Worm (Caenorhabditis elegans) whole organism, L2 larva: ENCODE measurements around the gene srz-100.

Source experiments
- F13H6.1 ChIP-seq: sonication (generic microtip); optimal IDR thresholded peaks from 2 replicates; lab custom pipeline; 2016; ENCODE audit warnings: missing genetic modification characterization, missing compliant biosample characterization
- ZK546.5 ChIP-seq: sonication (generic microtip); optimal IDR thresholded peaks from 2 replicates; lab custom pipeline; 2017; ENCODE audit warnings: missing biosample characterization, missing genetic modification characterization
- aly-2 ChIP-seq: fragments of 150-350 bp; optimal IDR thresholded peaks from 2 replicates; lab custom pipeline; 2014; ENCODE audit warnings: missing biosample characterization, missing genetic modification characterization
- ama-1 ChIP-seq: fragments of 150-350 bp; optimal IDR thresholded peaks from 2 replicates; lab custom pipeline; 2018; ENCODE audit warnings: inconsistent platforms
- blmp-1 ChIP-seq: sonication (generic microtip); optimal IDR thresholded peaks from 2 replicates; lab custom pipeline; 2017; ENCODE audit warnings: missing genetic modification characterization, mild to moderate bottlenecking, missing compliant biosample characterization, antibody characterized with exemption, moderate library complexity; ENCODE audit not compliant: insufficient read depth
- ceh-16 ChIP-seq: fragments of 150-350 bp; optimal IDR thresholded peaks from 2 replicates; lab custom pipeline; 2014; ENCODE audit warnings: missing biosample characterization, missing genetic modification characterization
- ceh-82 ChIP-seq: fragments of 150-350 bp; optimal IDR thresholded peaks from 2 replicates; lab custom pipeline; 2014; ENCODE audit warnings: missing biosample characterization, missing genetic modification characterization
- crh-2 ChIP-seq: sonication (generic microtip); optimal IDR thresholded peaks from 2 replicates; lab custom pipeline; 2017; ENCODE audit warnings: missing biosample characterization, missing genetic modification characterization
- dmd-4 ChIP-seq: sonication (generic microtip); optimal IDR thresholded peaks from 2 replicates; lab custom pipeline; 2017; ENCODE audit warnings: missing biosample characterization, missing genetic modification characterization
- egl-27 ChIP-seq: sonication (generic microtip); optimal IDR thresholded peaks from 3 replicates; lab custom pipeline; 2017; ENCODE audit warnings: missing biosample characterization, missing genetic modification reagents, missing genetic modification characterization
- elt-1 ChIP-seq: fragments of 150-350 bp; optimal IDR thresholded peaks from 2 replicates; lab custom pipeline; 2014; ENCODE audit warnings: missing biosample characterization, missing genetic modification characterization
- elt-3 ChIP-seq: sonication (generic microtip); optimal IDR thresholded peaks from 2 replicates; lab custom pipeline; 2017; ENCODE audit warnings: missing biosample characterization, missing genetic modification characterization
- fos-1 ChIP-seq: fragments of 150-350 bp; optimal IDR thresholded peaks from 2 replicates; lab custom pipeline; 2014; ENCODE audit warnings: missing biosample characterization, missing genetic modification characterization
- gmeb-1 ChIP-seq: fragments of 150-350 bp; optimal IDR thresholded peaks from 2 replicates; lab custom pipeline; 2014; ENCODE audit warnings: missing biosample characterization, missing genetic modification characterization
- lin-11 ChIP-seq: fragments of 150-350 bp; sonication (generic microtip); optimal IDR thresholded peaks from 2 replicates; lab custom pipeline; 2014; ENCODE audit warnings: missing biosample characterization, missing genetic modification characterization, inconsistent platforms, mixed read lengths
- lin-13 ChIP-seq: fragments of 150-350 bp; optimal IDR thresholded peaks from 2 replicates; lab custom pipeline; 2014; ENCODE audit warnings: missing biosample characterization, missing genetic modification reagents, missing genetic modification characterization
- lin-39 ChIP-seq: fragments of 150-350 bp; optimal IDR thresholded peaks from 2 replicates; lab custom pipeline; 2014; ENCODE audit warnings: missing biosample characterization, missing genetic modification reagents, missing genetic modification characterization
- lsy-2 ChIP-seq, 2 experiments: fragments of 150-350 bp in 1 of 2; sonication (generic microtip) in 1 of 2; optimal IDR thresholded peaks; 2 replicates each; lab custom pipeline; 2014 to 2017; ENCODE audit warnings: missing biosample characterization in 2 of 2, missing genetic modification characterization in 2 of 2
- mab-5 ChIP-seq: fragments of 150-350 bp; optimal IDR thresholded peaks from 2 replicates; lab custom pipeline; 2014; ENCODE audit warnings: missing biosample characterization, missing genetic modification characterization
- mbf-1 ChIP-seq: sonication (generic microtip); optimal IDR thresholded peaks from 2 replicates; lab custom pipeline; 2017; ENCODE audit warnings: missing biosample characterization, missing genetic modification characterization
- mdl-1 ChIP-seq, 2 experiments: fragments of 150-350 bp in 1 of 2; sonication (generic microtip) in 1 of 2; optimal IDR thresholded peaks; 2 replicates each; lab custom pipeline; 2017; ENCODE audit warnings: missing biosample characterization in 2 of 2, missing genetic modification characterization in 2 of 2
- nhr-10 ChIP-seq: sonication (generic microtip); optimal IDR thresholded peaks from 2 replicates; lab custom pipeline; 2017; ENCODE audit warnings: missing biosample characterization, missing genetic modification characterization
- nhr-11 ChIP-seq: fragments of 150-350 bp; optimal IDR thresholded peaks from 2 replicates; lab custom pipeline; 2014; ENCODE audit warnings: missing biosample characterization, missing genetic modification characterization
- nhr-12 ChIP-seq: fragments of 150-350 bp; optimal IDR thresholded peaks from 2 replicates; lab custom pipeline; 2014; ENCODE audit warnings: missing biosample characterization, missing genetic modification characterization
- nhr-129 ChIP-seq: fragments of 150-350 bp; optimal IDR thresholded peaks from 2 replicates; lab custom pipeline; 2014; ENCODE audit warnings: missing biosample characterization, missing genetic modification characterization
- nhr-21 ChIP-seq: fragments of 150-350 bp; optimal IDR thresholded peaks from 2 replicates; lab custom pipeline; 2014; ENCODE audit warnings: missing biosample characterization, missing genetic modification characterization
- nhr-23 ChIP-seq: fragments of 150-350 bp; optimal IDR thresholded peaks from 2 replicates; lab custom pipeline; 2014; ENCODE audit warnings: missing biosample characterization, missing genetic modification reagents, missing genetic modification characterization
- nhr-237 ChIP-seq: fragments of 150-350 bp; optimal IDR thresholded peaks from 2 replicates; lab custom pipeline; 2014; ENCODE audit warnings: missing biosample characterization, missing genetic modification characterization
- nhr-25 ChIP-seq: fragments of 150-350 bp; sonication (generic microtip); optimal IDR thresholded peaks from 3 replicates; lab custom pipeline; 2014; ENCODE audit warnings: missing biosample characterization, missing genetic modification characterization
- nhr-6 ChIP-seq: fragments of 150-350 bp; optimal IDR thresholded peaks from 2 replicates; lab custom pipeline; 2014; ENCODE audit warnings: missing biosample characterization, missing genetic modification characterization
- nhr-77 ChIP-seq: fragments of 150-350 bp; optimal IDR thresholded peaks from 2 replicates; lab custom pipeline; 2014; ENCODE audit warnings: missing biosample characterization, missing genetic modification characterization
- peb-1 ChIP-seq: fragments of 150-350 bp; optimal IDR thresholded peaks from 2 replicates; lab custom pipeline; 2014; ENCODE audit warnings: missing biosample characterization, missing genetic modification characterization
- sma-3 ChIP-seq: sonication (generic microtip); optimal IDR thresholded peaks from 2 replicates; lab custom pipeline; 2016; ENCODE audit warnings: missing genetic modification reagents, missing genetic modification characterization, missing compliant biosample characterization
- unc-39 ChIP-seq: fragments of 150-350 bp; optimal IDR thresholded peaks from 2 replicates; lab custom pipeline; 2014; ENCODE audit warnings: missing biosample characterization, missing genetic modification characterization
- unc-62 ChIP-seq: fragments of 150-350 bp; optimal IDR thresholded peaks from 2 replicates; lab custom pipeline; 2014; ENCODE audit warnings: missing biosample characterization, missing genetic modification reagents, missing genetic modification characterization
- zag-1 ChIP-seq: fragments of 150-350 bp; optimal IDR thresholded peaks from 2 replicates; lab custom pipeline; 2014; ENCODE audit warnings: missing biosample characterization, missing genetic modification characterization
- ztf-11 ChIP-seq: sonication (generic microtip); optimal IDR thresholded peaks from 2 replicates; lab custom pipeline; 2017; ENCODE audit warnings: missing biosample characterization, missing genetic modification characterization
- ztf-4 ChIP-seq: fragments of 150-350 bp; optimal IDR thresholded peaks from 2 replicates; lab custom pipeline; 2014; ENCODE audit warnings: missing biosample characterization, missing genetic modification characterization

Gene srz-100

DNA sequence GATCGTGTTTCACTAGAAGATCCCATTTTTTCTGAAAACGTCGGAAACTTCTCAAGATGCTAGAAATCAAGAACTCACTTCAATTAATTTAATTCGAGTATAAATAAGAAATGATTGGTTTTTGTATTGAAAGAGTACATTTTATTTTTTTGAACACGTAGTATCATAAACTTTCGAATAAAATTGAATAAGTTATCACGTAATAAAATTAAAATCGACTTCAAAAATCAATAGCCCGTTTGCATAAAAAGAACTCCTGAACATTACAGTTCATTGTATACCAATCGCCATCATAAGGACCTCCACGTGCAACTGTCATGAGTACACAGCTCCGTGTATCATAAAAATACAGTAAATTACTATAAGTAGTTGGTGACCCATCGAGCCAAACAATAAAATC is 2.0 kb downstream of the srz-100 start, which contains the start of gene T25E12.16:
Gene T25E12.16 (minus strand): TSS at position 101 of the 400 bp plus-strand sequence.
- no peak for TF ChIP-seq F13H6.1 (tag; lab: Kevin White, UChicago)
- no peak for TF ChIP-seq unc-62
- no peak for TF ChIP-seq ceh-16
- TF ChIP-seq nhr-25, result no peak
- TF ChIP-seq nhr-10 (tag; lab: Kevin White, UChicago), result no peak
- TF ChIP-seq gmeb-1 (tag; lab: Kevin White, UChicago), result no peak
- TF ChIP-seq ama-1 (lab: Kevin White, UChicago), result no peak
- TF ChIP-seq nhr-21 (tag; lab: Kevin White, UChicago), result no peak
- TF ChIP-seq ZK546.5 (tag; lab: Kevin White, UChicago), result no peak
- no peak for TF ChIP-seq mbf-1 (tag; lab: Kevin White, UChicago)
- no peak for TF ChIP-seq sma-3 (GFP tag; lab: Kevin White, UChicago)
- no peak for TF ChIP-seq unc-39 (tag; lab: Kevin White, UChicago)
- TF ChIP-seq nhr-6 (tag; lab: Kevin White, UChicago), result no peak

DNA sequence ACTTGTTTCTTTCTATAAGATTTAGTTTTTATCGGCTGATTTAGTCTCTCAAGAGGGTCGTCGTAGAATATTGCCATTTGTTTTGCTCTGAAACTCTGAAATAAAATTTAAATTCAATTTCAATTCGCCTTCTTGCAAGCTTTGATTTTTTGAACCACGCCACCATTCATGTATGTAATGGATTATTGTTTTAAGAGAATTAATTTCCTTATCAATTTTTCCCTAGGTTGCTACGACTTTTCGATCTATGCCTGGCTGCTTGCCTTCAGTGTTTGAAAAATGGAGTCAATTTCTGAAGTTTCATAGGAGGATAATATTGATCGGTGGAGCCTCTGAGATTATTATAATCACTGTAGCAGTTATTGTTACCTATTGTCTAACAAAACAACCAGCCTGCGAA is 3.8 kb downstream of the srz-100 start, which contains the start of the genes clec-38 and clec-34:
Gene clec-38 (minus strand): TSS at position 101 of the 400 bp plus-strand sequence.
Gene clec-34 (plus strand): TSS at position 248 of the 400 bp plus-strand sequence.
- no peak for TF ChIP-seq crh-2 (tag; lab: Kevin White, UChicago)
- no peak for TF ChIP-seq ZK546.5 (tag; lab: Kevin White, UChicago)
- no peak for TF ChIP-seq mdl-1 (tag; optimal IDR thresholded peaks at IDR 0.05; lab: Kevin White, UChicago)
- TF ChIP-seq unc-62, result no peak
- TF ChIP-seq nhr-12 (tag; lab: Kevin White, UChicago), result no peak
- no peak for TF ChIP-seq elt-1 (tag; lab: Kevin White, UChicago)
- TF ChIP-seq lsy-2 (tag; optimal IDR thresholded peaks at IDR 0.05; lab: Kevin White, UChicago), result no peak
- no peak for TF ChIP-seq nhr-77 (tag; lab: Kevin White, UChicago)
- no peak for TF ChIP-seq lin-13 (GFP tag; lab: Kevin White, UChicago)
- no peak for TF ChIP-seq lin-39

DNA sequence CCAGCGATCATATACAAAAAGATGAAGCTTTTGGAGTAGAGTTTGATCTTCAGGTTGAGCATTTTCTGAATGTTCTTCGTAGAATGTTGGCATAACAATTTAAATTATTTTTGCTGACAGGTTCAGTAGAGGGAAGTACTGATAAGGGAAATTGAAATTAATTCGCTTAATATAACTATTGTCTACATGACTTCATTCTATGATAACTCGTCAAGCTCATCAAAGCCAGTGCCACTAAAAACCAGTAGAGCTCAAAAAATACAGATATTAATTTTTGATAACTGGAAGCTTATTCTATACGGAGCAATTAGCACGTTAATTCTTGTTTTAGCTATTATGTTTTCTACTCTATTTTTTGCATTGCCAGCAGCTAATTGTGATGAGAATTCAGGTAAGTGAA is 7.4 kb downstream of the srz-100 start, which contains the start of the genes clec-29 and clec-39:
Gene clec-29 (minus strand): TSS at position 101 of the 400 bp plus-strand sequence.
Gene clec-39 (plus strand): TSS at position 169 of the 400 bp plus-strand sequence.
- TF ChIP-seq fos-1 (tag; lab: Kevin White, UChicago), result no peak
- no peak for TF ChIP-seq nhr-12 (tag; lab: Kevin White, UChicago)
- TF ChIP-seq peb-1 (tag; lab: Kevin White, UChicago), result no peak
- TF ChIP-seq nhr-77 (tag; lab: Kevin White, UChicago), result no peak
- TF ChIP-seq aly-2 (tag; lab: Kevin White, UChicago), result no peak
- TF ChIP-seq nhr-11, result no peak
- TF ChIP-seq ztf-11 (tag; lab: Kevin White, UChicago), result no peak
- TF ChIP-seq elt-3 (tag; lab: Kevin White, UChicago), result no peak
- TF ChIP-seq lin-11, result no peak
- no peak for TF ChIP-seq zag-1 (tag; lab: Kevin White, UChicago)
- TF ChIP-seq nhr-6 (tag; lab: Kevin White, UChicago), result no peak
- no peak for TF ChIP-seq mab-5 (tag; lab: Kevin White, UChicago)
- no peak for TF ChIP-seq ztf-4 (tag; lab: Kevin White, UChicago)
- TF ChIP-seq ceh-82 (tag; lab: Kevin White, UChicago), result no peak
- no peak for TF ChIP-seq ZK546.5 (tag; lab: Kevin White, UChicago)
- no peak for TF ChIP-seq nhr-237 (tag; lab: Kevin White, UChicago)
- no peak for TF ChIP-seq lin-39
- TF ChIP-seq, all 48 proteins: peak for 0

DNA sequence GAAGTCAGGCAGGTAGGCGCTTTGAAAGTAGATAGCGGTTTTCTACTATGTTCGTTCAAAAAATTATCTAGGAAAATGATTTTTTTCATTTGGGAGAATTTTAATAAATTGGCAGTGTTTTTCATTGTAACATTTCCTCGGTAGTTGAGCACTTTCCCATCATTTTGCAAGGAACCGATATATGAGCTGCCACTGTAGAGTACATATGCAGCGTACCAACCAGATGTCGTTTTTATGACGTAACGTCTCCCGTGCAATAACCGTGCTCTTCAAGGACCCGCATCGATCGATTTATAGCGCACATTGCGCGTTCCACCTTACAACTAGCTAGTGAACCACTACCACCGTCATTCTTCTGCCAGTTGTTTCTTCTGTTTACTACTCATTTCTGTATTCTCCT is 10.4 kb downstream of the srz-100 start, which contains the start of gene T25E12.6:
Gene T25E12.6 (plus strand): TSS at position 301 of the 400 bp plus-strand sequence.
- TF ChIP-seq blmp-1 (tag; lab: Kevin White, UChicago), result no peak
- no peak for TF ChIP-seq lsy-2 (tag; optimal IDR thresholded peaks at IDR 0.05; lab: Kevin White, UChicago)
- no peak for TF ChIP-seq dmd-4 (tag; lab: Kevin White, UChicago)
- TF ChIP-seq elt-3 (tag; lab: Kevin White, UChicago), result no peak
- TF ChIP-seq mdl-1 (tag; optimal IDR thresholded peaks at IDR 0.05; lab: Kevin White, UChicago), result no peak

DNA sequence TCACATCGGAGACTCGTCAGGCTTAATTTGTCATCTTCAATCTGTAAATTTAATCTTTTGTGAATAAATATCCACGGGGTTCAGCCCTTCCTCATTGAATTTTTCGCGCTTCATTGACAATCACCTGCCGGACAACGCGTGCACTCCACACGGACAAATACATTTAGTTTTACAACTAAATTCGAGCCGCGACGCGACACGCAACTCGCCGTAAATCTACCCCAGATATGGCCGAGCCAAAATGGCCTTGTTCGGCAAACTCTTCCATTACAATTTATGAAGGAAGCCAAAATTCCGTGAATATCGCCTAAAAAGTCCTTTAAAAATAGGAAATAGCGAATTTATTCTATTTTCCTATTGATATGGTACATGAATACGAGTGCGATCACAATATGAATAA is 13.1 kb downstream of the srz-100 start:
- TF ChIP-seq egl-27 (no peak), nhr-129 (tag; lab: Kevin White, UChicago) (no peak), ztf-4 (tag; lab: Kevin White, UChicago) (no peak), nhr-23 (no peak), elt-1 (tag; lab: Kevin White, UChicago) (no peak)
- TF ChIP-seq, all 48 proteins: peak for 0
